Worm (Caenorhabditis elegans) whole organism, L1 larva: ENCODE results near the gene slc-36.2.

Experiments
- C16A3.4 ChIP-seq: fragments of 150-350 bp; optimal IDR thresholded peaks from 2 replicates; lab custom pipeline; 2014; ENCODE audit warnings: missing biosample characterization, missing genetic modification characterization
- F16B12.6 ChIP-seq: fragments of 150-350 bp; optimal IDR thresholded peaks from 2 replicates; lab custom pipeline; 2014; ENCODE audit warnings: missing biosample characterization, missing genetic modification characterization
- Y116A8C.19 ChIP-seq: sonication (generic microtip); optimal IDR thresholded peaks from 2 replicates; lab custom pipeline; 2016; ENCODE audit warnings: missing compliant biosample characterization, missing genetic modification characterization, borderline replicate concordance
- alr-1 ChIP-seq: fragments of 200-800 bp; sonication (Bioruptor generic); optimal IDR thresholded peaks from 2 replicates; lab custom pipeline; 2018; ENCODE audit warnings: borderline replicate concordance, mild to moderate bottlenecking, missing genetic modification characterization, missing compliant biosample characterization
- aly-2 ChIP-seq: fragments of 150-350 bp; optimal IDR thresholded peaks from 2 replicates; lab custom pipeline; 2014; ENCODE audit warnings: missing biosample characterization, missing genetic modification characterization
- ceh-8 ChIP-seq: fragments of 200-800 bp; sonication (Bioruptor generic); optimal IDR thresholded peaks from 2 replicates; lab custom pipeline; 2018; ENCODE audit warnings: mild to moderate bottlenecking, missing genetic modification characterization, moderate library complexity, missing compliant biosample characterization
- ceh-82 ChIP-seq, 3 experiments: fragments of 150-350 bp in 1 of 3; sonication (generic microtip) in 2 of 3; optimal IDR thresholded peaks; 2 replicates each; lab custom pipeline; 2014 to 2017; ENCODE audit warnings: missing biosample characterization in 3 of 3, missing genetic modification characterization in 3 of 3
- ceh-88 ChIP-seq: fragments of 200-800 bp; sonication (Bioruptor generic); IDR thresholded peaks from 2 replicates; pipeline ENCODE4 v1.3.6; 2022; ENCODE audit warnings: missing genetic modification characterization, missing compliant biosample characterization
- dpl-1 ChIP-seq, 3 experiments: fragments of 150-350 bp in 2 of 3; sonication (generic microtip) in 1 of 3; optimal IDR thresholded peaks; 2 replicates each; lab custom pipeline; 2014 to 2017; ENCODE audit warnings: missing biosample characterization in 3 of 3, missing genetic modification characterization in 3 of 3, missing genetic modification reagents in 3 of 3
- dsc-1 ChIP-seq: sonication (generic microtip); optimal IDR thresholded peaks from 2 replicates; lab custom pipeline; 2016; ENCODE audit warnings: mild to moderate bottlenecking, missing genetic modification characterization, missing compliant biosample characterization
- efl-1 ChIP-seq, 4 experiments: fragments of 150-350 bp; optimal IDR thresholded peaks in 3 of 4; peaks in 1 of 4; 1 replicate in 1 of 4; 2 replicates in 3 of 4; lab custom pipeline; 2014; ENCODE audit warnings: missing biosample characterization in 2 of 4, missing genetic modification characterization in 2 of 4, missing genetic modification reagents in 2 of 4
- efl-3 ChIP-seq: fragments of 200-800 bp; sonication (Bioruptor generic); optimal IDR thresholded peaks from 2 replicates; lab custom pipeline; 2018; ENCODE audit warnings: mild to moderate bottlenecking, missing genetic modification characterization, missing compliant biosample characterization
- egl-13 ChIP-seq: sonication (generic microtip); optimal IDR thresholded peaks from 2 replicates; lab custom pipeline; 2016; ENCODE audit warnings: missing genotype, missing genetic modification reagents, missing genetic modification characterization, missing compliant biosample characterization
- fkh-10 ChIP-seq: sonication (generic microtip); optimal IDR thresholded peaks from 2 replicates; lab custom pipeline; 2017; ENCODE audit warnings: missing biosample characterization, missing genetic modification reagents, missing genetic modification characterization
- fkh-4 ChIP-seq: sonication (generic microtip); optimal IDR thresholded peaks from 2 replicates; lab custom pipeline; 2016; ENCODE audit warnings: missing compliant biosample characterization, missing genetic modification characterization, borderline replicate concordance
- fkh-8 ChIP-seq: sonication (generic microtip); optimal IDR thresholded peaks from 2 replicates; lab custom pipeline; 2016; ENCODE audit warnings: mild to moderate bottlenecking, missing genetic modification characterization, missing compliant biosample characterization
- irx-1 ChIP-seq: sonication (generic microtip); optimal IDR thresholded peaks from 2 replicates; lab custom pipeline; 2016; ENCODE audit warnings: missing genetic modification characterization, missing compliant biosample characterization
- isw-1 ChIP-seq: fragments of 200-800 bp; sonication (Bioruptor generic); IDR thresholded peaks from 2 replicates; pipeline ENCODE4 v1.3.6; 2022; ENCODE audit warnings: missing genetic modification characterization, missing compliant biosample characterization
- lin-13 ChIP-seq: fragments of 150-350 bp; optimal IDR thresholded peaks from 2 replicates; lab custom pipeline; 2014; ENCODE audit warnings: missing biosample characterization, missing genetic modification reagents, missing genetic modification characterization
- lin-35 ChIP-seq, 2 experiments: fragments of 150-350 bp; optimal IDR thresholded peaks; 2 replicates each; lab custom pipeline; 2014; ENCODE audit warnings: missing biosample characterization in 2 of 2, missing genetic modification characterization in 2 of 2, missing genetic modification reagents in 2 of 2
- lin-39 ChIP-seq: fragments of 150-350 bp; optimal IDR thresholded peaks from 2 replicates; lab custom pipeline; 2014; ENCODE audit warnings: missing biosample characterization, missing genetic modification reagents, missing genetic modification characterization
- lir-3 ChIP-seq: sonication (generic microtip); optimal IDR thresholded peaks from 2 replicates; lab custom pipeline; 2016; ENCODE audit warnings: mild to moderate bottlenecking, missing genetic modification characterization, moderate library complexity, missing compliant biosample characterization; ENCODE audit not compliant: poor library complexity
- lsy-2 ChIP-seq, 2 experiments: fragments of 150-350 bp; optimal IDR thresholded peaks; 2 replicates each; lab custom pipeline; 2014; ENCODE audit warnings: missing biosample characterization in 2 of 2, missing genetic modification characterization in 2 of 2
- mab-9 ChIP-seq: fragments of 200-800 bp; sonication (Bioruptor generic); IDR thresholded peaks from 2 replicates; pipeline ENCODE4 v1.3.6; 2022; ENCODE audit warnings: missing genetic modification reagents, missing genetic modification characterization, missing compliant biosample characterization
- mef-2 ChIP-seq: fragments of 150-350 bp; optimal IDR thresholded peaks from 2 replicates; lab custom pipeline; 2014; ENCODE audit warnings: missing biosample characterization, missing genetic modification characterization
- nhr-11 ChIP-seq: fragments of 150-350 bp; optimal IDR thresholded peaks from 2 replicates; lab custom pipeline; 2014; ENCODE audit warnings: missing biosample characterization, missing genetic modification characterization
- nhr-12 ChIP-seq: sonication (generic microtip); optimal IDR thresholded peaks from 2 replicates; lab custom pipeline; 2017; ENCODE audit warnings: missing biosample characterization, missing genetic modification characterization
- nhr-237 ChIP-seq: fragments of 150-350 bp; optimal IDR thresholded peaks from 2 replicates; lab custom pipeline; 2014; ENCODE audit warnings: missing biosample characterization, missing genetic modification characterization
- nhr-47 ChIP-seq: sonication (generic microtip); optimal IDR thresholded peaks from 2 replicates; lab custom pipeline; 2016; ENCODE audit warnings: mild to moderate bottlenecking, missing genetic modification characterization, moderate library complexity, missing compliant biosample characterization
- nhr-76 ChIP-seq: sonication (generic microtip); optimal IDR thresholded peaks from 2 replicates; lab custom pipeline; 2017; ENCODE audit warnings: missing biosample characterization, missing genetic modification characterization
- nhr-77 ChIP-seq: fragments of 150-350 bp; optimal IDR thresholded peaks from 2 replicates; lab custom pipeline; 2014; ENCODE audit warnings: missing biosample characterization, missing genetic modification characterization
- nhr-84 ChIP-seq: sonication (generic microtip); optimal IDR thresholded peaks from 2 replicates; lab custom pipeline; 2017; ENCODE audit warnings: missing biosample characterization, missing genetic modification characterization
- nhr-85 ChIP-seq: sonication (generic microtip); peaks from one replicate; lab custom pipeline; 2016; ENCODE audit warnings: missing genetic modification characterization, inconsistent platforms, missing compliant biosample characterization
- pqm-1 ChIP-seq: sonication (generic microtip); optimal IDR thresholded peaks from 3 replicates; lab custom pipeline; 2017; ENCODE audit warnings: missing biosample characterization, missing genetic modification characterization
- rnt-1 ChIP-seq: sonication (generic microtip); optimal IDR thresholded peaks from 2 replicates; lab custom pipeline; 2016; ENCODE audit warnings: mild to moderate bottlenecking, missing genetic modification characterization, moderate library complexity, missing compliant biosample characterization
- skn-1 ChIP-seq: fragments of 150-350 bp; optimal IDR thresholded peaks from 2 replicates; lab custom pipeline; 2014; ENCODE audit warnings: missing biosample characterization, missing genetic modification characterization
- sox-4 ChIP-seq: sonication (generic microtip); optimal IDR thresholded peaks from 2 replicates; lab custom pipeline; 2016; ENCODE audit warnings: missing genetic modification characterization, missing compliant biosample characterization
- sup-37 ChIP-seq: fragments of 200-800 bp; sonication (Bioruptor generic); optimal IDR thresholded peaks from 2 replicates; lab custom pipeline; 2018; ENCODE audit warnings: mild to moderate bottlenecking, missing genetic modification characterization, missing compliant biosample characterization
- swsn-7 ChIP-seq: sonication (generic microtip); optimal IDR thresholded peaks from 2 replicates; lab custom pipeline; 2016; ENCODE audit warnings: missing genetic modification characterization, missing compliant biosample characterization
- tbx-2 ChIP-seq: sonication (generic microtip); optimal IDR thresholded peaks from 2 replicates; lab custom pipeline; 2016; ENCODE audit warnings: missing genetic modification characterization, missing compliant biosample characterization
- unc-130 ChIP-seq: fragments of 150-350 bp; optimal IDR thresholded peaks from 2 replicates; lab custom pipeline; 2017; ENCODE audit warnings: missing biosample characterization, missing genetic modification characterization, inconsistent platforms
- unc-62 ChIP-seq: fragments of 150-350 bp; optimal IDR thresholded peaks from 2 replicates; lab custom pipeline; 2014; ENCODE audit warnings: missing biosample characterization, missing genetic modification reagents, missing genetic modification characterization
- unc-86 ChIP-seq: sonication (generic microtip); optimal IDR thresholded peaks from 2 replicates; lab custom pipeline; 2016; ENCODE audit warnings: missing genetic modification characterization, missing compliant biosample characterization
- vab-15 ChIP-seq: sonication (generic microtip); optimal IDR thresholded peaks from 2 replicates; lab custom pipeline; 2017; ENCODE audit warnings: missing genotype, mild to moderate bottlenecking, missing genetic modification characterization, missing compliant biosample characterization
- zag-1 ChIP-seq: fragments of 150-350 bp; optimal IDR thresholded peaks from 2 replicates; lab custom pipeline; 2014; ENCODE audit warnings: missing biosample characterization, missing genetic modification characterization
- zip-4 ChIP-seq: fragments of 200-800 bp; sonication (Bioruptor generic); optimal IDR thresholded peaks from 2 replicates; lab custom pipeline; 2018; ENCODE audit warnings: mild to moderate bottlenecking, missing genetic modification characterization, moderate library complexity, missing compliant biosample characterization
- ztf-4 ChIP-seq: fragments of 150-350 bp; optimal IDR thresholded peaks from 2 replicates; lab custom pipeline; 2014; ENCODE audit warnings: missing biosample characterization, missing genetic modification characterization

The slc-36.2 gene

DNA sequence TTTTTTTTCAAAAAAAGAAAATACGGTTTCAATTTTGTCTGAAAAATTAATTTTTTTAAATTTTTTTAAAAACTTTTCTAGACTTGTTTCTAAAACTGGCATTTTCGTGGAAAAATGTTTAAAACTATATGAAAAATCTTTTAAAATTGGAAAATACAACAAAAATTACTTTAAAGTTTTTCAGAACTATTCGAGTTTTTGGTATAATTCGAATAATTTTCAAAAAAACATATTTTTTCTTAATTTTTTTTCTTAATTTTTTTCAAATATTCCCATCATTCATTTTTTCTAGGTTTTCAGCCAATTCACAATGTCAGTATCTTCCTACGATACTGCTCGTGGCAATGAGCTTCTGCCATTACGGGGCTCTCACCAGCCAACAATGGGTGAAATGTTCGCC lies at the start of gene slc-36.2:
slc-36.2 (plus strand) TSS at position 301 of the 400 bp plus-strand sequence.
- no peak for TF ChIP-seq lin-13
- no peak for TF ChIP-seq fkh-8 (tag; lab: Kevin White, UChicago)
- TF ChIP-seq irx-1 (tag; lab: Kevin White, UChicago), result no peak
- no peak for TF ChIP-seq fkh-10 (GFP tag; lab: Kevin White, UChicago)
- no peak for TF ChIP-seq mab-9 (GFP tag; lab: Robert Waterston, UW)
- no peak for TF ChIP-seq dsc-1 (tag; lab: Kevin White, UChicago)
- TF ChIP-seq vab-15, result no peak

ce11 chrII:473203-473602 lies 49.2 kb upstream of the slc-36.2 start, which contains the start of gene W07E6.5:
Gene W07E6.5 (plus strand): TSS chrII:473503.
- TF ChIP-seq nhr-84 (tag; lab: Kevin White, UChicago), result no peak
- no peak for TF ChIP-seq unc-130
- no peak for TF ChIP-seq lir-3 (tag; lab: Kevin White, UChicago)
- TF ChIP-seq pqm-1 (tag; lab: Kevin White, UChicago), result no peak
- TF ChIP-seq ztf-4 (tag; lab: Kevin White, UChicago), result no peak
- TF ChIP-seq unc-86, result no peak
- TF ChIP-seq lsy-2 (tag; optimal IDR thresholded peaks at IDR 0.05; lab: Kevin White, UChicago), result no peak
- TF ChIP-seq mab-9 (GFP tag; lab: Robert Waterston, UW), result no peak
- TF ChIP-seq nhr-76, result no peak
- no peak for TF ChIP-seq sox-4 (tag; lab: Kevin White, UChicago)
- no peak for TF ChIP-seq mef-2 (tag; lab: Kevin White, UChicago)
- no peak for TF ChIP-seq nhr-47 (tag; lab: Kevin White, UChicago)
- TF ChIP-seq Y116A8C.19 (tag; lab: Kevin White, UChicago), result no peak
- no peak for TF ChIP-seq efl-3 (GFP tag; lab: Kevin White, UChicago)
- no peak for TF ChIP-seq nhr-11 (tag; lab: Kevin White, UChicago)
- no peak for TF ChIP-seq skn-1 (tag; lab: Kevin White, UChicago)
- TF ChIP-seq lin-35 (GFP tag; optimal IDR thresholded peaks at IDR 0.05; lab: Kevin White, UChicago), result no peak
- TF ChIP-seq tbx-2 (tag; lab: Kevin White, UChicago), result no peak
- no peak for TF ChIP-seq ceh-8 (GFP tag; lab: Kevin White, UChicago)

DNA sequence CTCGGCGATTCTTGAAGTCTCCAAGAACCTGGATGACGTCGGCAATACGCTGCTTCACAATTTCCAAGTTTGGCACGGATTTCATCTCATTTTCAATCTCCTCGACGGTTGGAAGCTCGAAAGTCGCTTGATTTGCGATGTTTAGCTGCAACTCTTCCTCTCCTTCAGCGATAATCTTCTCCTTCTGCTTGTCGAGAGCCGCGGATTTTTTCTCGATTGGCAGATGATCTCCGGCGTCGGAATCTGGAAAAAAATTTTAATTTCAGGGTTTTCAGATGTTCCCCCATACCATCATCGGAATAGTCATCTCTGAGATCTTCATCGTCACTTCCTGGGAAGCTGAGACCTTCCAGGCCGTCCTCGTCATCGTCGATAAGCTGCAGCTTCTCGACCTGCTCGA lies 47.1 kb upstream of the slc-36.2 start:
- no peak for TF ChIP-seq C16A3.4 (tag; lab: Kevin White, UChicago)
- TF ChIP-seq nhr-85 (tag; lab: Kevin White, UChicago), result peak; percentile 58
- no peak for TF ChIP-seq aly-2 (tag; lab: Kevin White, UChicago)
- no peak for TF ChIP-seq isw-1

ce11 chrII:475890-476420 lies 46.4 kb upstream of the slc-36.2 start, which contains the start of gene nsun-1:
Gene nsun-1 (minus strand): TSS chrII:475940.
- TF ChIP-seq swsn-7 (tag; lab: Kevin White, UChicago), result no peak
- no peak for TF ChIP-seq zip-4
- TF ChIP-seq alr-1 (tag; lab: Kevin White, UChicago), result no peak
- no peak for TF ChIP-seq nhr-77 (tag; lab: Kevin White, UChicago)
- no peak for TF ChIP-seq unc-62
- TF ChIP-seq isw-1, result peak; percentile 46
- TF ChIP-seq Y116A8C.19 (tag; lab: Kevin White, UChicago), result no peak
- TF ChIP-seq lin-39 (tag; lab: Kevin White, UChicago), result no peak
- TF ChIP-seq irx-1 (tag; lab: Kevin White, UChicago), result peak; percentile 42
- peak; percentile 93 for TF ChIP-seq rnt-1
- peak; percentile 12 for TF ChIP-seq fkh-4 (tag; lab: Kevin White, UChicago)
- no peak for TF ChIP-seq nhr-76
- TF ChIP-seq efl-1 (optimal IDR thresholded peaks at IDR 0.05; lab: Kevin White, UChicago), result peak; percentile 64 to 70
- TF ChIP-seq efl-1 (GFP tag; optimal IDR thresholded peaks at IDR 0.05 in 1 of 2; lab: Kevin White, UChicago), result peak; percentile 75 to 94
- TF ChIP-seq F16B12.6 (tag; lab: Kevin White, UChicago), result peak; percentile 46
- TF ChIP-seq nhr-47 (tag; lab: Kevin White, UChicago), result no peak
- peak; percentile 62 to 63 for TF ChIP-seq lin-35 (GFP tag; optimal IDR thresholded peaks at IDR 0.05; lab: Kevin White, UChicago)
- TF ChIP-seq dpl-1 (GFP tag; optimal IDR thresholded peaks at IDR 0.05; lab: Kevin White, UChicago), result peak; percentile 36 to 69 (median 44)
- peak; percentile 1 for TF ChIP-seq egl-13 (tag; lab: Kevin White, UChicago)
- no peak for TF ChIP-seq ceh-8 (GFP tag; lab: Kevin White, UChicago)
- no peak for TF ChIP-seq ceh-88 (GFP tag; lab: Robert Waterston, UW)
- TF ChIP-seq ceh-82 (tag; optimal IDR thresholded peaks at IDR 0.05; lab: Kevin White, UChicago), result peak; percentile 1 to 83 (median 42)
- no peak for TF ChIP-seq nhr-12
- TF ChIP-seq zag-1 (tag; lab: Kevin White, UChicago), result no peak
- no peak for TF ChIP-seq sup-37 (GFP tag; lab: Kevin White, UChicago)
- TF ChIP-seq nhr-237 (tag; lab: Kevin White, UChicago), result no peak
